Fruit fly (Drosophila melanogaster): ENCODE data around the gene CG13894.

- TF ChIP-seq psq (optimal IDR thresholded peaks at IDR 0.05) (no peak), pan (optimal IDR thresholded peaks at IDR 0.05) (no peak), EcR (GFP tag; optimal IDR thresholded peaks at IDR 0.05) (no peak), CG8478 (optimal IDR thresholded peaks at IDR 0.05) (no peak)
These were observed 11.4 kb upstream of the CG13894 start, which contains the start of gene CkIIalpha-i3 for dm6 chr3L:710345-710822.
